Worm (Caenorhabditis elegans) whole organism, L4 larva: ENCODE measurements around the gene hrg-6.
A peak's percentile ranks its signal among the peaks of the same experiment; 100 is the strongest.

Experiments used
- F26F4.8 ChIP-seq: fragments of 200-800 bp; sonication (Bioruptor generic); conservative IDR thresholded peaks from 2 replicates; pipeline ENCODE4 v1.3.6; 2022; ENCODE audit warnings: missing genetic modification characterization, missing compliant biosample characterization
- T20F7.1 ChIP-seq: fragments of 200-800 bp; sonication (Bioruptor generic); optimal IDR thresholded peaks from 2 replicates; lab custom pipeline; 2018; ENCODE audit warnings: mild to moderate bottlenecking, missing genetic modification characterization, missing compliant biosample characterization
- Y105C5A.15 ChIP-seq: fragments of 200-800 bp; sonication (Bioruptor generic); IDR thresholded peaks from 2 replicates; pipeline ENCODE4 v1.3.6; 2022; ENCODE audit warnings: missing genetic modification characterization, missing compliant biosample characterization
- Y48G9A.11 ChIP-seq: fragments of 200-800 bp; sonication (Bioruptor generic); IDR thresholded peaks from 2 replicates; pipeline ENCODE4 v1.3.6; 2022; ENCODE audit warnings: missing genetic modification reagents, missing genetic modification characterization, missing compliant biosample characterization
- ZK546.5 ChIP-seq, 2 experiments: sonication (generic microtip); optimal IDR thresholded peaks; 2 replicates each; lab custom pipeline; 2017; ENCODE audit warnings: missing biosample characterization in 2 of 2, missing genetic modification characterization in 2 of 2
- arid-1 ChIP-seq: fragments of 200-800 bp; sonication (Bioruptor generic); conservative IDR thresholded peaks from 2 replicates; pipeline ENCODE4 v1.3.6; 2022; ENCODE audit warnings: missing genetic modification reagents, missing genetic modification characterization, missing compliant biosample characterization
- attf-4 ChIP-seq: sonication (generic microtip); optimal IDR thresholded peaks from 3 replicates; lab custom pipeline; 2017; ENCODE audit warnings: missing biosample characterization, missing genetic modification characterization
- ceh-20 ChIP-seq: fragments of 200-800 bp; sonication (Bioruptor generic); IDR thresholded peaks from 2 replicates; pipeline ENCODE4 v1.3.6; 2022; ENCODE audit warnings: missing genetic modification reagents, missing genetic modification characterization, missing compliant biosample characterization
- ceh-44 ChIP-seq: fragments of 200-800 bp; sonication (Bioruptor generic); IDR thresholded peaks from 2 replicates; pipeline ENCODE4 v1.3.6; 2022; ENCODE audit warnings: missing genetic modification reagents, missing genetic modification characterization, missing compliant biosample characterization
- ceh-82 ChIP-seq: sonication (generic microtip); optimal IDR thresholded peaks from 2 replicates; lab custom pipeline; 2017; ENCODE audit warnings: missing biosample characterization, missing genetic modification characterization
- ces-1 ChIP-seq: fragments of 150-350 bp; sonication (generic microtip); optimal IDR thresholded peaks from 4 replicates; lab custom pipeline; 2014; ENCODE audit warnings: missing biosample characterization, missing genetic modification reagents, missing genetic modification characterization
- cey-2 ChIP-seq: sonication (generic microtip); optimal IDR thresholded peaks from 3 replicates; lab custom pipeline; 2017; ENCODE audit warnings: missing genetic modification characterization, mild to moderate bottlenecking, missing compliant biosample characterization, antibody characterized with exemption, borderline replicate concordance; ENCODE audit not compliant: insufficient read depth
- ctbp-1 ChIP-seq: fragments of 200-800 bp; sonication (Bioruptor generic); IDR thresholded peaks from 2 replicates; pipeline ENCODE4 v1.3.6; 2022; ENCODE audit warnings: missing genetic modification reagents, missing genetic modification characterization, missing compliant biosample characterization
- daf-12 ChIP-seq: fragments of 150-350 bp; optimal IDR thresholded peaks from 2 replicates; lab custom pipeline; 2014; ENCODE audit warnings: missing biosample characterization, missing genetic modification reagents, missing genetic modification characterization
- daf-19 ChIP-seq: fragments of 200-800 bp; sonication (Bioruptor generic); conservative IDR thresholded peaks from 2 replicates; pipeline ENCODE4 v1.3.6; 2022; ENCODE audit warnings: missing genetic modification characterization, missing compliant biosample characterization
- daf-8 ChIP-seq: fragments of 200-800 bp; sonication (Bioruptor generic); IDR thresholded peaks from 2 replicates; pipeline ENCODE4 v1.3.6; 2022; ENCODE audit warnings: missing genetic modification characterization, missing compliant biosample characterization
- dmd-6 ChIP-seq: fragments of 200-800 bp; sonication (Bioruptor generic); IDR thresholded peaks from 2 replicates; pipeline ENCODE4 v1.3.6; 2022; ENCODE audit warnings: missing genetic modification reagents, missing genetic modification characterization, missing compliant biosample characterization
- dmd-8 ChIP-seq: fragments of 200-800 bp; sonication (Bioruptor generic); IDR thresholded peaks from 2 replicates; pipeline ENCODE4 v1.3.6; 2022; ENCODE audit warnings: missing genetic modification characterization, missing compliant biosample characterization
- dmd-9 ChIP-seq: fragments of 200-800 bp; sonication (Bioruptor generic); IDR thresholded peaks from 2 replicates; pipeline ENCODE4 v1.3.6; 2022; ENCODE audit warnings: missing genetic modification reagents, missing genetic modification characterization, missing compliant biosample characterization
- dpl-1 ChIP-seq: fragments of 150-350 bp; optimal IDR thresholded peaks from 2 replicates; lab custom pipeline; 2014; ENCODE audit warnings: missing biosample characterization, missing genetic modification reagents, missing genetic modification characterization
- duxl-1 ChIP-seq: sonication (generic microtip); optimal IDR thresholded peaks from 2 replicates; lab custom pipeline; 2016; ENCODE audit warnings: mild to moderate bottlenecking, missing genetic modification characterization, moderate library complexity, missing compliant biosample characterization; ENCODE audit not compliant: poor library complexity
- fkh-10 ChIP-seq: fragments of 150-350 bp; optimal IDR thresholded peaks from 2 replicates; lab custom pipeline; 2014; ENCODE audit warnings: missing biosample characterization, missing genetic modification reagents, missing genetic modification characterization
- fos-1 ChIP-seq: fragments of 150-350 bp; optimal IDR thresholded peaks from 2 replicates; lab custom pipeline; 2014; ENCODE audit warnings: missing biosample characterization, missing genetic modification characterization
- gei-8 ChIP-seq: fragments of 200-800 bp; sonication (Bioruptor generic); optimal IDR thresholded peaks from 2 replicates; lab custom pipeline; 2018; ENCODE audit warnings: mild to moderate bottlenecking, missing genetic modification characterization, missing compliant biosample characterization
- hlh-30 ChIP-seq: sonication (generic microtip); optimal IDR thresholded peaks from 2 replicates; lab custom pipeline; 2017; ENCODE audit warnings: antibody characterized with exemption, mild to moderate bottlenecking, missing genetic modification characterization, missing compliant biosample characterization; ENCODE audit not compliant: insufficient read depth
- jun-1 ChIP-seq: fragments of 150-350 bp; optimal IDR thresholded peaks from 2 replicates; lab custom pipeline; 2014; ENCODE audit warnings: missing biosample characterization, missing genetic modification reagents, missing genetic modification characterization
- lim-7 ChIP-seq: fragments of 200-800 bp; sonication (Bioruptor generic); IDR thresholded peaks from 2 replicates; pipeline ENCODE4 v1.3.6; 2022; ENCODE audit warnings: missing genetic modification characterization, missing compliant biosample characterization
- lin-1 ChIP-seq: fragments of 200-800 bp; sonication (Bioruptor generic); IDR thresholded peaks from 2 replicates; pipeline ENCODE4 v1.3.6; 2022; ENCODE audit warnings: missing genetic modification reagents, missing genetic modification characterization, missing compliant biosample characterization
- lin-15B ChIP-seq: fragments of 150-350 bp; sonication (generic microtip); optimal IDR thresholded peaks from 3 replicates; lab custom pipeline; 2014; ENCODE audit warnings: missing biosample characterization, missing genetic modification characterization
- lin-29 ChIP-seq: fragments of 200-800 bp; sonication (Bioruptor generic); IDR thresholded peaks from 2 replicates; pipeline ENCODE4 v1.3.6; 2022; ENCODE audit warnings: missing genetic modification reagents, missing genetic modification characterization, missing compliant biosample characterization
- lsy-2 ChIP-seq, 2 experiments: fragments of 150-350 bp in 1 of 2; sonication (generic microtip) in 1 of 2; optimal IDR thresholded peaks; 2 replicates each; lab custom pipeline; 2014 to 2017; ENCODE audit warnings: missing biosample characterization in 2 of 2, missing genetic modification characterization in 2 of 2
- madf-5 ChIP-seq, 2 experiments: fragments of 200-800 bp; sonication (Bioruptor generic); IDR thresholded peaks; 2 replicates each; pipeline ENCODE4 v1.3.6; 2022; ENCODE audit warnings: missing compliant biosample characterization in 2 of 2, missing genetic modification characterization in 2 of 2
- mdl-1 ChIP-seq, 2 experiments: fragments of 150-350 bp in 1 of 2; sonication (generic microtip) in 1 of 2; optimal IDR thresholded peaks; 2 replicates each; lab custom pipeline; 2014 to 2017; ENCODE audit warnings: missing biosample characterization in 2 of 2, missing genetic modification characterization in 2 of 2
- mes-2 ChIP-seq: sonication (generic microtip); optimal IDR thresholded peaks from 2 replicates; lab custom pipeline; 2016; ENCODE audit warnings: missing genotype, mild to moderate bottlenecking, missing genetic modification characterization, missing compliant biosample characterization; ENCODE audit not compliant: poor library complexity, severe bottlenecking
- mxl-2 ChIP-seq: fragments of 200-800 bp; sonication (Bioruptor generic); conservative IDR thresholded peaks from 2 replicates; pipeline ENCODE4 v1.3.6; 2022; ENCODE audit warnings: missing genetic modification reagents, missing genetic modification characterization, missing compliant biosample characterization
- mxl-3 ChIP-seq: fragments of 200-800 bp; sonication (Bioruptor generic); optimal IDR thresholded peaks from 2 replicates; lab custom pipeline; 2018; ENCODE audit warnings: mild to moderate bottlenecking, missing genetic modification characterization, missing compliant biosample characterization
- nhr-10 ChIP-seq: fragments of 150-350 bp; optimal IDR thresholded peaks from 2 replicates; lab custom pipeline; 2014; ENCODE audit warnings: missing biosample characterization, missing genetic modification characterization
- nhr-11 ChIP-seq: fragments of 150-350 bp; optimal IDR thresholded peaks from 2 replicates; lab custom pipeline; 2014; ENCODE audit warnings: missing biosample characterization, missing genetic modification characterization
- nhr-42 ChIP-seq: fragments of 200-800 bp; sonication (Bioruptor generic); IDR thresholded peaks from 2 replicates; pipeline ENCODE4 v1.3.6; 2022; ENCODE audit warnings: missing genetic modification characterization, missing compliant biosample characterization
- nhr-6 ChIP-seq: fragments of 150-350 bp; optimal IDR thresholded peaks from 2 replicates; lab custom pipeline; 2014; ENCODE audit warnings: missing biosample characterization, missing genetic modification characterization
- sdz-12 ChIP-seq: fragments of 200-800 bp; sonication (Bioruptor generic); optimal IDR thresholded peaks from 2 replicates; lab custom pipeline; 2018; ENCODE audit warnings: mild to moderate bottlenecking, missing genetic modification characterization, missing compliant biosample characterization
- skn-1 ChIP-seq: fragments of 150-350 bp; optimal IDR thresholded peaks from 2 replicates; lab custom pipeline; 2014; ENCODE audit warnings: missing biosample characterization, missing genetic modification characterization
- tag-97 ChIP-seq: fragments of 200-800 bp; sonication (Bioruptor generic); IDR thresholded peaks from 2 replicates; pipeline ENCODE4 v1.3.6; 2022; ENCODE audit warnings: missing genetic modification characterization, missing compliant biosample characterization
- tra-1 ChIP-seq: fragments of 200-800 bp; sonication (Bioruptor generic); IDR thresholded peaks from 2 replicates; pipeline ENCODE4 v1.3.6; 2022; ENCODE audit warnings: missing genetic modification reagents, missing genetic modification characterization, missing compliant biosample characterization
- unc-130 ChIP-seq: sonication (generic microtip); optimal IDR thresholded peaks from 2 replicates; lab custom pipeline; 2016; ENCODE audit warnings: missing genetic modification reagents, missing genetic modification characterization, missing compliant biosample characterization
- unc-39 ChIP-seq: sonication (generic microtip); optimal IDR thresholded peaks from 2 replicates; lab custom pipeline; 2017; ENCODE audit warnings: missing biosample characterization, missing genetic modification characterization
- vab-7 ChIP-seq: fragments of 200-800 bp; sonication (Bioruptor generic); IDR thresholded peaks from 2 replicates; pipeline ENCODE4 v1.3.6; 2022; ENCODE audit warnings: missing genetic modification reagents, missing genetic modification characterization, missing compliant biosample characterization
- zag-1 ChIP-seq: fragments of 150-350 bp; optimal IDR thresholded peaks from 2 replicates; lab custom pipeline; 2014; ENCODE audit warnings: missing biosample characterization, missing genetic modification characterization
- zfp-2 ChIP-seq: sonication (generic microtip); optimal IDR thresholded peaks from 2 replicates; lab custom pipeline; 2016; ENCODE audit warnings: mild to moderate bottlenecking, missing genetic modification characterization, missing compliant biosample characterization
- zip-2 ChIP-seq: fragments of 150-350 bp; optimal IDR thresholded peaks from 2 replicates; lab custom pipeline; 2014; ENCODE audit warnings: missing biosample characterization, missing genetic modification characterization
- ztf-11 ChIP-seq: fragments of 150-350 bp; optimal IDR thresholded peaks from 2 replicates; lab custom pipeline; 2014; ENCODE audit warnings: missing biosample characterization, missing genetic modification characterization

The hrg-6 gene

ce11 chrIV:11082789-11083235 is 50.4 kb downstream of the hrg-6 start:
- TF ChIP-seq duxl-1 (tag; lab: Kevin White, UChicago), result peak; percentile 69
- no peak for TF ChIP-seq F26F4.8 (GFP tag; lab: Robert Waterston, UW)
- peak; percentile 13 for TF ChIP-seq daf-12 (tag; lab: Kevin White, UChicago)
- TF ChIP-seq gei-8, result peak; percentile 83
- TF ChIP-seq tag-97 (GFP tag; lab: Robert Waterston, UW), result no peak
- TF ChIP-seq mdl-1 (tag; optimal IDR thresholded peaks at IDR 0.05; lab: Kevin White, UChicago), result peak; percentile 40 to 92
- peak; percentile 89 for TF ChIP-seq ceh-20 (GFP tag; lab: Robert Waterston, UW)
- TF ChIP-seq unc-39 (tag; lab: Kevin White, UChicago), result peak; percentile 48
- no peak for TF ChIP-seq attf-4 (tag; lab: Kevin White, UChicago)
- TF ChIP-seq ztf-11 (tag; lab: Kevin White, UChicago), result no peak
- peak; percentile 81 for TF ChIP-seq T20F7.1 (GFP tag; lab: Kevin White, UChicago)
- TF ChIP-seq ces-1 (GFP tag; lab: Kevin White, UChicago), result peak; percentile 81
- TF ChIP-seq nhr-6 (tag; lab: Kevin White, UChicago), result peak; percentile 93
- peak; percentile 76 for TF ChIP-seq tra-1 (GFP tag; lab: Robert Waterston, UW)
- peak; percentile 42 for TF ChIP-seq jun-1 (tag; lab: Kevin White, UChicago)
- TF ChIP-seq nhr-42 (GFP tag; lab: Robert Waterston, UW), result peak; percentile 89
- peak; percentile 96 for TF ChIP-seq nhr-11 (tag; lab: Kevin White, UChicago)
- TF ChIP-seq daf-19 (GFP tag; lab: Robert Waterston, UW), result peak; percentile 82; the same call in 1 of the 2 replicates
- TF ChIP-seq zag-1, result peak; percentile 74
- no peak for TF ChIP-seq madf-5 (GFP tag; IDR thresholded peaks at IDR 0.05; lab: Robert Waterston, UW)
- TF ChIP-seq mxl-3, result peak; percentile 82
- TF ChIP-seq hlh-30 (tag; lab: Kevin White, UChicago), result peak; percentile 99
- 0 out of 2 replicates have a peak, but pooled peaks have one; percentile 24 for TF ChIP-seq ceh-44 (GFP tag; lab: Robert Waterston, UW)
- peak; percentile 66 for TF ChIP-seq skn-1 (tag; lab: Kevin White, UChicago)
- TF ChIP-seq mxl-2 (GFP tag; lab: Robert Waterston, UW), result no peak
- peak; percentile 67 for TF ChIP-seq mes-2
- TF ChIP-seq fkh-10 (GFP tag; lab: Kevin White, UChicago), result peak; percentile 87
- no peak for TF ChIP-seq lin-1
- no peak for TF ChIP-seq ZK546.5 (tag; optimal IDR thresholded peaks at IDR 0.05; lab: Kevin White, UChicago)
- TF ChIP-seq unc-130, result peak; percentile 28
- peak; percentile 53 for TF ChIP-seq arid-1
- peak; percentile 71; the same call in 1 of the 2 replicates for TF ChIP-seq vab-7 (GFP tag; lab: Robert Waterston, UW)
- peak; percentile 84 for TF ChIP-seq dmd-6 (GFP tag; lab: Robert Waterston, UW)
- peak; percentile 54 for TF ChIP-seq nhr-10 (tag; lab: Kevin White, UChicago)
- peak; percentile 63 for TF ChIP-seq zfp-2 (tag; lab: Kevin White, UChicago)
- TF ChIP-seq ctbp-1, result peak; percentile 86
- no peak for TF ChIP-seq daf-8 (GFP tag; lab: Robert Waterston, UW)
- TF ChIP-seq dmd-8 (GFP tag; lab: Robert Waterston, UW), result 0 out of 2 replicates have a peak, but pooled peaks have one; percentile 20
- TF ChIP-seq Y105C5A.15 (GFP tag; lab: Robert Waterston, UW), result no peak
- peak; percentile 86 to 93 for TF ChIP-seq lsy-2 (tag; optimal IDR thresholded peaks at IDR 0.05; lab: Kevin White, UChicago)
- peak; percentile 4 for TF ChIP-seq zip-2
- no peak for TF ChIP-seq dmd-9
- TF ChIP-seq lin-29, result 0 out of 2 replicates have a peak, but pooled peaks have one; percentile 59
- TF ChIP-seq fos-1, result no peak
- TF ChIP-seq cey-2 (tag; lab: Kevin White, UChicago), result no peak
- TF ChIP-seq ceh-82 (tag; lab: Kevin White, UChicago), result no peak
- TF ChIP-seq lim-7 (GFP tag; lab: Robert Waterston, UW), result peak; percentile 63; the same call in 1 of the 2 replicates
- TF ChIP-seq lin-15B (tag; lab: Kevin White, UChicago), result no peak
- peak; percentile 65 for TF ChIP-seq dpl-1 (GFP tag; lab: Kevin White, UChicago)
- TF ChIP-seq Y48G9A.11 (GFP tag; lab: Robert Waterston, UW), result no peak
- TF ChIP-seq sdz-12 (GFP tag; lab: Kevin White, UChicago), result peak; percentile 67
